Worm (Caenorhabditis elegans) whole organism, young adult: ENCODE measurements around the gene F14D7.14.

Experiments
- F52B5.7 ChIP-seq: sonication (generic microtip); optimal IDR thresholded peaks from 2 replicates; lab custom pipeline; 2016; ENCODE audit warnings: mild to moderate bottlenecking, missing genetic modification characterization, missing compliant biosample characterization
- Y56A3A.18 ChIP-seq: fragments of 200-800 bp; sonication (Bioruptor generic); IDR thresholded peaks from 2 replicates; pipeline ENCODE4 v1.3.6; 2022; ENCODE audit warnings: missing genetic modification reagents, missing genetic modification characterization, missing compliant biosample characterization
- Y67H2A.10 ChIP-seq: fragments of 200-800 bp; sonication (Bioruptor generic); conservative IDR thresholded peaks from 2 replicates; pipeline ENCODE4 v1.3.6; 2022; ENCODE audit warnings: missing genetic modification reagents, missing genetic modification characterization, missing compliant biosample characterization
- aptf-2 ChIP-seq: fragments of 200-800 bp; sonication (Bioruptor generic); conservative IDR thresholded peaks from 2 replicates; pipeline ENCODE4 v1.3.6; 2022; ENCODE audit warnings: missing genetic modification reagents, missing genetic modification characterization, missing compliant biosample characterization
- efl-1 ChIP-seq: fragments of 150-350 bp; optimal IDR thresholded peaks from 2 replicates; lab custom pipeline; 2014; ENCODE audit warnings: missing biosample characterization, missing genetic modification reagents, missing genetic modification characterization
- fkh-3 ChIP-seq: sonication (generic microtip); optimal IDR thresholded peaks from 2 replicates; lab custom pipeline; 2016; ENCODE audit warnings: mild to moderate bottlenecking, missing genetic modification characterization, missing compliant biosample characterization
- him-1 ChIP-seq: sonication (generic microtip); optimal IDR thresholded peaks from 2 replicates; lab custom pipeline; 2016; ENCODE audit warnings: missing genotype, missing genetic modification reagents, missing genetic modification characterization, missing compliant biosample characterization
- let-526 ChIP-seq: fragments of 200-800 bp; sonication (Bioruptor generic); IDR thresholded peaks from 2 replicates; pipeline ENCODE4 v1.3.6; 2022; ENCODE audit warnings: missing genetic modification reagents, missing genetic modification characterization, missing compliant biosample characterization
- nfya-1 ChIP-seq: sonication (generic microtip); optimal IDR thresholded peaks from 2 replicates; lab custom pipeline; 2017; ENCODE audit warnings: antibody characterized with exemption, missing compliant biosample characterization, missing genetic modification characterization, borderline replicate concordance; ENCODE audit not compliant: insufficient read depth
- nfyb-1 ChIP-seq: fragments of 200-800 bp; sonication (Bioruptor generic); IDR thresholded peaks from 2 replicates; pipeline ENCODE4 v1.3.6; 2022; ENCODE audit warnings: missing genetic modification reagents, missing genetic modification characterization, missing compliant biosample characterization
- nhr-27 ChIP-seq: fragments of 200-800 bp; sonication (Bioruptor generic); optimal IDR thresholded peaks from 2 replicates; lab custom pipeline; 2018; ENCODE audit warnings: mild to moderate bottlenecking, missing genetic modification characterization, moderate library complexity, missing compliant biosample characterization
- pbrm-1 ChIP-seq: fragments of 200-800 bp; sonication (Bioruptor generic); IDR thresholded peaks from 2 replicates; pipeline ENCODE4 v1.3.6; 2022; ENCODE audit warnings: missing genetic modification reagents, missing genetic modification characterization, missing compliant biosample characterization
- pha-4 ChIP-seq: fragments of 150-350 bp; sonication (generic microtip); optimal IDR thresholded peaks from 2 replicates; lab custom pipeline; 2014; ENCODE audit warnings: missing biosample characterization, missing genetic modification reagents, missing genetic modification characterization
- rpc-1 ChIP-seq, 2 experiments: fragments of 150-350 bp in 1 of 2; sonication (generic microtip) in 1 of 2; optimal IDR thresholded peaks; 2 replicates each; lab custom pipeline; 2014 to 2018; ENCODE audit warnings: missing biosample characterization in 1 of 2, missing genetic modification characterization in 1 of 2, missing genetic modification reagents in 1 of 2, missing genotype in 1 of 2

- TF ChIP-seq let-526 (GFP tag; lab: Robert Waterston, UW), result no peak
- no peak for TF ChIP-seq nfyb-1 (GFP tag; lab: Robert Waterston, UW)
- no peak for TF ChIP-seq pbrm-1
- no peak for TF ChIP-seq Y67H2A.10 (GFP tag; lab: Robert Waterston, UW)
- no peak for TF ChIP-seq pha-4
- no peak for TF ChIP-seq efl-1 (GFP tag; lab: Kevin White, UChicago)
- no peak for TF ChIP-seq nhr-27 (tag; lab: Kevin White, UChicago)
- TF ChIP-seq nfya-1 (tag; lab: Kevin White, UChicago), result no peak
- TF ChIP-seq Y56A3A.18 (GFP tag; lab: Robert Waterston, UW), result no peak
- TF ChIP-seq fkh-3 (tag; lab: Kevin White, UChicago), result no peak
- no peak for TF ChIP-seq aptf-2 (GFP tag; lab: Robert Waterston, UW)
- TF ChIP-seq rpc-1 (optimal IDR thresholded peaks at IDR 0.05; lab: Kevin White, UChicago), result no peak
- TF ChIP-seq rpc-1 (tag; optimal IDR thresholded peaks at IDR 0.05; lab: Kevin White, UChicago), result no peak
- no peak for TF ChIP-seq F52B5.7 (tag; lab: Kevin White, UChicago)
- no peak for TF ChIP-seq him-1 (tag; lab: Kevin White, UChicago)
These were observed 7.9 kb downstream of the F14D7.14 start for ce11 chrV:14317621-14318020.
